Fruit fly (Drosophila melanogaster): ENCODE results near the gene CG12880.

The CG12880 gene

dm6 chr3R:27677174-27677726 is 8.5 kb upstream of the CG12880 start, which contains the start of gene Hsdl2:
Hsdl2 (plus strand) TSS chr3R:27677522.
- TF ChIP-seq Hnf4 (GFP tag; optimal IDR thresholded peaks at IDR 0.05) (peak; percentile 97), br (GFP tag; optimal IDR thresholded peaks at IDR 0.05) (peak; percentile 50), usp (GFP tag; optimal IDR thresholded peaks at IDR 0.05) (no peak), sage (GFP tag; optimal IDR thresholded peaks at IDR 0.05) (no peak), tai (GFP tag; optimal IDR thresholded peaks at IDR 0.05) (no peak), N (GFP tag; optimal IDR thresholded peaks at IDR 0.05) (no peak), CrebA (GFP tag; optimal IDR thresholded peaks at IDR 0.05; ENCODE audit: borderline replicate concordance) (no peak), psq (GFP tag; optimal IDR thresholded peaks at IDR 0.05) (no peak), h (GFP tag; optimal IDR thresholded peaks at IDR 0.05) (peak; percentile 67), brk (GFP tag; optimal IDR thresholded peaks at IDR 0.05) (no peak), Jra (GFP tag; optimal IDR thresholded peaks at IDR 0.05) (no peak), jim (GFP tag; optimal IDR thresholded peaks at IDR 0.05) (no peak), Dif (GFP tag; optimal IDR thresholded peaks at IDR 0.05; ENCODE audit: partially characterized antibody) (no peak), HLH106 (tag; optimal IDR thresholded peaks at IDR 0.05) (peak; percentile 33), lola (GFP tag; optimal IDR thresholded peaks at IDR 0.05) (no peak), sv (GFP tag; optimal IDR thresholded peaks at IDR 0.05) (peak; percentile 38), GATAd (GFP tag; optimal IDR thresholded peaks at IDR 0.05) (peak; percentile 56), dmrt93B (GFP tag; optimal IDR thresholded peaks at IDR 0.05) (no peak), Mio (GFP tag; optimal IDR thresholded peaks at IDR 0.05) (no peak), CG9705 (GFP tag; optimal IDR thresholded peaks at IDR 0.05) (no peak), woc (GFP tag; optimal IDR thresholded peaks at IDR 0.05) (no peak), ey (GFP tag; optimal IDR thresholded peaks at IDR 0.05) (peak; percentile 61), fru (GFP tag; optimal IDR thresholded peaks at IDR 0.05) (peak; percentile 60), Hr83 (GFP tag; optimal IDR thresholded peaks at IDR 0.05; ENCODE audit: poor library complexity, severe bottlenecking) (no peak), Abd-B (GFP tag; optimal IDR thresholded peaks at IDR 0.05) (no peak), Rel (GFP tag; optimal IDR thresholded peaks at IDR 0.05) (no peak), Rel (tag; optimal IDR thresholded peaks at IDR 0.05) (no peak), OdsH (GFP tag; optimal IDR thresholded peaks at IDR 0.05) (peak; percentile 11), CG32264 (GFP tag; optimal IDR thresholded peaks at IDR 0.05) (no peak), rgr (GFP tag; optimal IDR thresholded peaks at IDR 0.05) (peak; percentile 37), Hr78 (GFP tag; optimal IDR thresholded peaks at IDR 0.05) (no peak), pan (optimal IDR thresholded peaks at IDR 0.05) (no peak), Vsx2 (GFP tag; optimal IDR thresholded peaks at IDR 0.05; ENCODE audit: partially characterized antibody) (no peak), Dfd (GFP tag; optimal IDR thresholded peaks at IDR 0.05) (no peak), dl (GFP tag; optimal IDR thresholded peaks at IDR 0.05; ENCODE audit: insufficient read depth in 1 of 2, partially characterized antibody in 2 of 2) (no peak), Myc (optimal IDR thresholded peaks at IDR 0.05) (peak; percentile 45), foxo (GFP tag; optimal IDR thresholded peaks at IDR 0.05) (peak in 1 of 2 experiments; percentile 51), Sp1 (GFP tag; optimal IDR thresholded peaks at IDR 0.05) (no peak), dsf (GFP tag; optimal IDR thresholded peaks at IDR 0.05; ENCODE audit: borderline replicate concordance) (no peak)

dm6 chr3R:27679019-27679418 is 6.7 kb upstream of the CG12880 start, which contains the start of gene CG12883:
CG12883 (plus strand) TSS chr3R:27679291.
- no peak for TF ChIP-seq br (GFP tag; optimal IDR thresholded peaks at IDR 0.05)
- no peak for TF ChIP-seq Rel (GFP tag; optimal IDR thresholded peaks at IDR 0.05)
- TF ChIP-seq Rel (tag; optimal IDR thresholded peaks at IDR 0.05) = peak; percentile 2
- TF ChIP-seq Myc (optimal IDR thresholded peaks at IDR 0.05) = no peak
- TF ChIP-seq dsf (GFP tag; optimal IDR thresholded peaks at IDR 0.05; ENCODE audit: borderline replicate concordance) = no peak
- peak; percentile 24 for TF ChIP-seq Hnf4 (GFP tag; optimal IDR thresholded peaks at IDR 0.05)
- no peak for TF ChIP-seq fru (GFP tag; optimal IDR thresholded peaks at IDR 0.05)
- no peak for TF ChIP-seq pan (optimal IDR thresholded peaks at IDR 0.05)
- TF ChIP-seq Abd-B (GFP tag; optimal IDR thresholded peaks at IDR 0.05) = no peak
- TF ChIP-seq rgr (GFP tag; optimal IDR thresholded peaks at IDR 0.05) = no peak
- TF ChIP-seq psq (GFP tag; optimal IDR thresholded peaks at IDR 0.05) = no peak
- no peak for TF ChIP-seq Sp1 (GFP tag; optimal IDR thresholded peaks at IDR 0.05)
- no peak for TF ChIP-seq HLH106 (tag; optimal IDR thresholded peaks at IDR 0.05)
- no peak for TF ChIP-seq sv (GFP tag; optimal IDR thresholded peaks at IDR 0.05)
- no peak for TF ChIP-seq sage (GFP tag; optimal IDR thresholded peaks at IDR 0.05)
- TF ChIP-seq lola (GFP tag; optimal IDR thresholded peaks at IDR 0.05) = no peak
- no peak for TF ChIP-seq CrebA (GFP tag; optimal IDR thresholded peaks at IDR 0.05; ENCODE audit: borderline replicate concordance)
